Worm (Caenorhabditis elegans) whole organism, L1 larva: ENCODE results near the gene acp-2.

ENCODE experiments used
- C04F5.9 ChIP-seq: sonication (generic microtip); optimal IDR thresholded peaks from 2 replicates; lab custom pipeline; 2016; ENCODE audit warnings: missing genetic modification characterization, missing compliant biosample characterization
- C34B4.2 ChIP-seq: sonication (generic microtip); optimal IDR thresholded peaks from 2 replicates; lab custom pipeline; 2017; ENCODE audit warnings: mild to moderate bottlenecking, missing genetic modification characterization, missing compliant biosample characterization
- F16B12.6 ChIP-seq: fragments of 150-350 bp; optimal IDR thresholded peaks from 2 replicates; lab custom pipeline; 2014; ENCODE audit warnings: missing biosample characterization, missing genetic modification characterization
- aha-1 ChIP-seq: fragments of 150-350 bp; optimal IDR thresholded peaks from 2 replicates; lab custom pipeline; 2014; ENCODE audit warnings: missing biosample characterization, missing genetic modification characterization
- aly-2 ChIP-seq: fragments of 150-350 bp; optimal IDR thresholded peaks from 2 replicates; lab custom pipeline; 2014; ENCODE audit warnings: missing biosample characterization, missing genetic modification characterization
- blmp-1 ChIP-seq: fragments of 150-350 bp; optimal IDR thresholded peaks from 2 replicates; lab custom pipeline; 2014; ENCODE audit warnings: missing biosample characterization, missing genetic modification characterization
- ceh-8 ChIP-seq: fragments of 200-800 bp; sonication (Bioruptor generic); optimal IDR thresholded peaks from 2 replicates; lab custom pipeline; 2018; ENCODE audit warnings: mild to moderate bottlenecking, missing genetic modification characterization, moderate library complexity, missing compliant biosample characterization
- ceh-82 ChIP-seq, 3 experiments: fragments of 150-350 bp in 1 of 3; sonication (generic microtip) in 2 of 3; optimal IDR thresholded peaks; 2 replicates each; lab custom pipeline; 2014 to 2017; ENCODE audit warnings: missing biosample characterization in 3 of 3, missing genetic modification characterization in 3 of 3
- efl-1 ChIP-seq, 4 experiments: fragments of 150-350 bp; optimal IDR thresholded peaks in 3 of 4; peaks in 1 of 4; 1 replicate in 1 of 4; 2 replicates in 3 of 4; lab custom pipeline; 2014; ENCODE audit warnings: missing biosample characterization in 2 of 4, missing genetic modification characterization in 2 of 4, missing genetic modification reagents in 2 of 4
- egl-13 ChIP-seq: sonication (generic microtip); optimal IDR thresholded peaks from 2 replicates; lab custom pipeline; 2016; ENCODE audit warnings: missing genotype, missing genetic modification reagents, missing genetic modification characterization, missing compliant biosample characterization
- egl-27 ChIP-seq, 2 experiments: fragments of 150-350 bp in 1 of 2; sonication (generic microtip); optimal IDR thresholded peaks; 3 replicates each; lab custom pipeline; 2017 to 2018; ENCODE audit warnings: missing biosample characterization in 2 of 2, missing genetic modification characterization in 2 of 2, missing genetic modification reagents in 2 of 2
- elt-2 ChIP-seq: sonication (generic microtip); optimal IDR thresholded peaks from 2 replicates; lab custom pipeline; 2016; ENCODE audit warnings: missing genetic modification characterization, mild to moderate bottlenecking, inconsistent platforms, missing compliant biosample characterization, missing genetic modification reagents
- elt-3 ChIP-seq, 6 experiments: fragments of 150-350 bp in 1 of 6; sonication (generic microtip); optimal IDR thresholded peaks; 2 replicates each; lab custom pipeline; 2017 to 2018; ENCODE audit warnings: missing biosample characterization in 6 of 6, missing genetic modification characterization in 6 of 6, inconsistent platforms in 1 of 6
- ets-5 ChIP-seq: fragments of 200-800 bp; sonication (Bioruptor generic); IDR thresholded peaks from 2 replicates; pipeline ENCODE4 v1.3.6; 2022; ENCODE audit warnings: missing genetic modification characterization, missing compliant biosample characterization
- fkh-8 ChIP-seq: sonication (generic microtip); optimal IDR thresholded peaks from 2 replicates; lab custom pipeline; 2016; ENCODE audit warnings: mild to moderate bottlenecking, missing genetic modification characterization, missing compliant biosample characterization
- grh-1 ChIP-seq: fragments of 200-800 bp; sonication (Bioruptor generic); IDR thresholded peaks from 2 replicates; pipeline ENCODE4 v1.3.6; 2022; ENCODE audit warnings: missing genetic modification reagents, missing genetic modification characterization, missing compliant biosample characterization
- irx-1 ChIP-seq: sonication (generic microtip); optimal IDR thresholded peaks from 2 replicates; lab custom pipeline; 2016; ENCODE audit warnings: missing genetic modification characterization, missing compliant biosample characterization
- isw-1 ChIP-seq: fragments of 200-800 bp; sonication (Bioruptor generic); IDR thresholded peaks from 2 replicates; pipeline ENCODE4 v1.3.6; 2022; ENCODE audit warnings: missing genetic modification characterization, missing compliant biosample characterization
- lin-13 ChIP-seq: fragments of 150-350 bp; optimal IDR thresholded peaks from 2 replicates; lab custom pipeline; 2014; ENCODE audit warnings: missing biosample characterization, missing genetic modification reagents, missing genetic modification characterization
- lin-14 ChIP-seq: fragments of 200-800 bp; sonication (Bioruptor generic); optimal IDR thresholded peaks from 2 replicates; lab custom pipeline; 2018; ENCODE audit warnings: mild to moderate bottlenecking, missing genetic modification characterization, moderate library complexity, missing compliant biosample characterization
- lin-15B ChIP-seq: fragments of 150-350 bp; sonication (generic microtip); optimal IDR thresholded peaks from 3 replicates; lab custom pipeline; 2014; ENCODE audit warnings: missing biosample characterization, missing genetic modification characterization
- lin-35 ChIP-seq, 2 experiments: fragments of 150-350 bp; optimal IDR thresholded peaks; 2 replicates each; lab custom pipeline; 2014; ENCODE audit warnings: missing biosample characterization in 2 of 2, missing genetic modification characterization in 2 of 2, missing genetic modification reagents in 2 of 2
- lin-39 ChIP-seq: fragments of 150-350 bp; optimal IDR thresholded peaks from 2 replicates; lab custom pipeline; 2014; ENCODE audit warnings: missing biosample characterization, missing genetic modification reagents, missing genetic modification characterization
- lir-3 ChIP-seq: sonication (generic microtip); optimal IDR thresholded peaks from 2 replicates; lab custom pipeline; 2016; ENCODE audit warnings: mild to moderate bottlenecking, missing genetic modification characterization, moderate library complexity, missing compliant biosample characterization; ENCODE audit not compliant: poor library complexity
- lsy-2 ChIP-seq, 2 experiments: fragments of 150-350 bp; optimal IDR thresholded peaks; 2 replicates each; lab custom pipeline; 2014; ENCODE audit warnings: missing biosample characterization in 2 of 2, missing genetic modification characterization in 2 of 2
- mab-9 ChIP-seq: fragments of 200-800 bp; sonication (Bioruptor generic); IDR thresholded peaks from 2 replicates; pipeline ENCODE4 v1.3.6; 2022; ENCODE audit warnings: missing genetic modification reagents, missing genetic modification characterization, missing compliant biosample characterization
- mdl-1 ChIP-seq, 2 experiments: fragments of 150-350 bp; optimal IDR thresholded peaks; 2 replicates each; lab custom pipeline; 2014 to 2017; ENCODE audit warnings: missing biosample characterization in 2 of 2, missing genetic modification characterization in 2 of 2, inconsistent platforms in 1 of 2
- nhr-12 ChIP-seq: sonication (generic microtip); optimal IDR thresholded peaks from 2 replicates; lab custom pipeline; 2017; ENCODE audit warnings: missing biosample characterization, missing genetic modification characterization
- nhr-19 ChIP-seq: fragments of 200-800 bp; sonication (Bioruptor generic); conservative IDR thresholded peaks from 2 replicates; pipeline ENCODE4 v1.3.6; 2022; ENCODE audit warnings: missing genetic modification characterization, missing compliant biosample characterization
- nhr-20 ChIP-seq: sonication (generic microtip); optimal IDR thresholded peaks from 2 replicates; lab custom pipeline; 2016; ENCODE audit warnings: mild to moderate bottlenecking, missing genetic modification characterization, missing compliant biosample characterization
- nhr-237 ChIP-seq: fragments of 150-350 bp; optimal IDR thresholded peaks from 2 replicates; lab custom pipeline; 2014; ENCODE audit warnings: missing biosample characterization, missing genetic modification characterization
- nhr-28 ChIP-seq: fragments of 150-350 bp; optimal IDR thresholded peaks from 2 replicates; lab custom pipeline; 2014; ENCODE audit warnings: missing biosample characterization, missing genetic modification characterization
- nhr-71 ChIP-seq: sonication (generic microtip); optimal IDR thresholded peaks from 2 replicates; lab custom pipeline; 2016; ENCODE audit warnings: mild to moderate bottlenecking, missing genetic modification characterization, moderate library complexity, missing compliant biosample characterization
- nhr-76 ChIP-seq: sonication (generic microtip); optimal IDR thresholded peaks from 2 replicates; lab custom pipeline; 2017; ENCODE audit warnings: missing biosample characterization, missing genetic modification characterization
- nhr-85 ChIP-seq: sonication (generic microtip); peaks from one replicate; lab custom pipeline; 2016; ENCODE audit warnings: missing genetic modification characterization, inconsistent platforms, missing compliant biosample characterization
- nhr-90 ChIP-seq: sonication (generic microtip); optimal IDR thresholded peaks from 2 replicates; lab custom pipeline; 2016; ENCODE audit warnings: mild to moderate bottlenecking, missing genetic modification characterization, missing compliant biosample characterization; ENCODE audit not compliant: poor library complexity
- pqm-1 ChIP-seq: sonication (generic microtip); optimal IDR thresholded peaks from 3 replicates; lab custom pipeline; 2017; ENCODE audit warnings: missing biosample characterization, missing genetic modification characterization
- snu-23 ChIP-seq: sonication (generic microtip); optimal IDR thresholded peaks from 2 replicates; lab custom pipeline; 2016; ENCODE audit warnings: missing genetic modification characterization, missing compliant biosample characterization
- sptf-1 ChIP-seq: fragments of 150-350 bp; optimal IDR thresholded peaks from 2 replicates; lab custom pipeline; 2014; ENCODE audit warnings: missing biosample characterization, missing genetic modification characterization
- sup-37 ChIP-seq: fragments of 200-800 bp; sonication (Bioruptor generic); optimal IDR thresholded peaks from 2 replicates; lab custom pipeline; 2018; ENCODE audit warnings: mild to moderate bottlenecking, missing genetic modification characterization, missing compliant biosample characterization
- tbx-2 ChIP-seq: sonication (generic microtip); optimal IDR thresholded peaks from 2 replicates; lab custom pipeline; 2016; ENCODE audit warnings: missing genetic modification characterization, missing compliant biosample characterization
- unc-62 ChIP-seq: fragments of 150-350 bp; optimal IDR thresholded peaks from 2 replicates; lab custom pipeline; 2014; ENCODE audit warnings: missing biosample characterization, missing genetic modification reagents, missing genetic modification characterization
- vab-15 ChIP-seq: sonication (generic microtip); optimal IDR thresholded peaks from 2 replicates; lab custom pipeline; 2017; ENCODE audit warnings: missing genotype, mild to moderate bottlenecking, missing genetic modification characterization, missing compliant biosample characterization
- zag-1 ChIP-seq: fragments of 150-350 bp; optimal IDR thresholded peaks from 2 replicates; lab custom pipeline; 2014; ENCODE audit warnings: missing biosample characterization, missing genetic modification characterization
- zip-4 ChIP-seq: fragments of 200-800 bp; sonication (Bioruptor generic); optimal IDR thresholded peaks from 2 replicates; lab custom pipeline; 2018; ENCODE audit warnings: mild to moderate bottlenecking, missing genetic modification characterization, moderate library complexity, missing compliant biosample characterization

The acp-2 gene

ce11 chrII:8450750-8451149, 18.9 kb upstream of the acp-2 start:
- no peak for TF ChIP-seq nhr-90
- no peak for TF ChIP-seq fkh-8 (tag; lab: Kevin White, UChicago)
- TF ChIP-seq lin-14 = peak; percentile 61
- TF ChIP-seq C34B4.2 (tag; lab: Kevin White, UChicago) = no peak
- no peak for TF ChIP-seq nhr-12
- no peak for TF ChIP-seq lir-3 (tag; lab: Kevin White, UChicago)
- TF ChIP-seq grh-1 (GFP tag; lab: Robert Waterston, UW) = no peak
- TF ChIP-seq zag-1 (tag; lab: Kevin White, UChicago) = no peak
- no peak for TF ChIP-seq isw-1 (GFP tag; lab: Robert Waterston, UW)
- TF ChIP-seq nhr-85 = peak; percentile 73
- TF ChIP-seq ets-5 = no peak
- no peak for TF ChIP-seq ceh-82 (tag; optimal IDR thresholded peaks at IDR 0.05; lab: Kevin White, UChicago)
- no peak for TF ChIP-seq unc-62 (GFP tag; lab: Kevin White, UChicago)
- no peak for TF ChIP-seq C04F5.9 (tag; lab: Kevin White, UChicago)
- no peak for TF ChIP-seq egl-13 (tag; lab: Kevin White, UChicago)
- TF ChIP-seq snu-23 = peak; percentile 8
- no peak for TF ChIP-seq zip-4 (GFP tag; lab: Kevin White, UChicago)
- peak; percentile 40; the same call in 1 of the 2 replicates for TF ChIP-seq nhr-19 (GFP tag; lab: Robert Waterston, UW)
- TF ChIP-seq efl-1 (optimal IDR thresholded peaks at IDR 0.05; lab: Kevin White, UChicago) = no peak
- TF ChIP-seq efl-1 (GFP tag; optimal IDR thresholded peaks at IDR 0.05 in 1 of 2; lab: Kevin White, UChicago) = no peak
- no peak for TF ChIP-seq lsy-2 (tag; optimal IDR thresholded peaks at IDR 0.05; lab: Kevin White, UChicago)
- TF ChIP-seq nhr-76 (tag; lab: Kevin White, UChicago) = no peak
- peak; percentile 33 for TF ChIP-seq nhr-71 (tag; lab: Kevin White, UChicago)
- peak in 2 of 6 experiments; percentile 15 to 70 for TF ChIP-seq elt-3 (tag; optimal IDR thresholded peaks at IDR 0.05; lab: Kevin White, UChicago)
- TF ChIP-seq mdl-1 (tag; optimal IDR thresholded peaks at IDR 0.05; lab: Kevin White, UChicago) = peak in 1 of 2 experiments; percentile 31
- TF ChIP-seq tbx-2 (tag; lab: Kevin White, UChicago) = no peak
- no peak for TF ChIP-seq vab-15 (tag; lab: Kevin White, UChicago)
- TF ChIP-seq aha-1 (tag; lab: Kevin White, UChicago) = no peak
- no peak for TF ChIP-seq aly-2 (tag; lab: Kevin White, UChicago)
- peak; percentile 48 for TF ChIP-seq nhr-20
- peak; percentile 74 for TF ChIP-seq blmp-1 (tag; lab: Kevin White, UChicago)
- TF ChIP-seq lin-39 (tag; lab: Kevin White, UChicago) = no peak
- no peak for TF ChIP-seq pqm-1 (tag; lab: Kevin White, UChicago)
- TF ChIP-seq sup-37 = no peak
- no peak for TF ChIP-seq nhr-28 (tag; lab: Kevin White, UChicago)
- TF ChIP-seq lin-13 (GFP tag; lab: Kevin White, UChicago) = no peak
- no peak for TF ChIP-seq nhr-237
- TF ChIP-seq, all 84 proteins: peak for 9

ce11 chrII:8449660-8450118, 17.8 kb upstream of the acp-2 start, which contains the start of gene F22B5.4:
TSS of gene F22B5.4 (plus strand) at chrII:8449710.
- TF ChIP-seq ceh-8 (no peak), nhr-20 (peak; percentile 43), lin-35 (GFP tag; optimal IDR thresholded peaks at IDR 0.05; lab: Kevin White, UChicago) (peak in 1 of 2 experiments; percentile 26), lin-13 (GFP tag; lab: Kevin White, UChicago) (no peak), elt-2 (tag; lab: Kevin White, UChicago) (peak; percentile 11)
- TF ChIP-seq, all 84 proteins: peak for 3

- no peak for TF ChIP-seq aha-1 (tag; lab: Kevin White, UChicago)
- no peak for TF ChIP-seq mab-9 (GFP tag; lab: Robert Waterston, UW)
- TF ChIP-seq egl-27 (tag; optimal IDR thresholded peaks at IDR 0.05; lab: Kevin White, UChicago) = no peak
- TF ChIP-seq nhr-28 (tag; lab: Kevin White, UChicago) = no peak
- no peak for TF ChIP-seq lin-15B (tag; lab: Kevin White, UChicago)
- TF ChIP-seq C34B4.2 (tag; lab: Kevin White, UChicago) = no peak
- no peak for TF ChIP-seq pqm-1 (tag; lab: Kevin White, UChicago)
- no peak for TF ChIP-seq grh-1 (GFP tag; lab: Robert Waterston, UW)
- TF ChIP-seq sup-37 = no peak
- TF ChIP-seq tbx-2 (tag; lab: Kevin White, UChicago) = no peak
- no peak for TF ChIP-seq irx-1
- TF ChIP-seq unc-62 (GFP tag; lab: Kevin White, UChicago) = no peak
- TF ChIP-seq zip-4 (GFP tag; lab: Kevin White, UChicago) = no peak
- TF ChIP-seq nhr-12 = no peak
- TF ChIP-seq sptf-1 (tag; lab: Kevin White, UChicago) = no peak
- no peak for TF ChIP-seq isw-1 (GFP tag; lab: Robert Waterston, UW)
- no peak for TF ChIP-seq lin-35 (GFP tag; optimal IDR thresholded peaks at IDR 0.05; lab: Kevin White, UChicago)
- no peak for TF ChIP-seq F16B12.6 (tag; lab: Kevin White, UChicago)
Observed at ce11 chrII:8446731-8447130, 14.9 kb upstream of the acp-2 start, which contains the start of gene cut-3. TSS of gene cut-3 (minus strand) at chrII:8446831.
